Worm (Caenorhabditis elegans): Measurements from ENCODE around the gene T16G12.12.

T16G12.12 gene

ce11 chrIII:10027947-10028346, 25.5 kb upstream of the T16G12.12 start, which contains the start of gene ins-23:
Gene ins-23 (plus strand): TSS chrIII:10028247.
- TF ChIP-seq F16B12.6 (tag; optimal IDR thresholded peaks at IDR 0.05), result no peak

- TF ChIP-seq ceh-8 (GFP tag; optimal IDR thresholded peaks at IDR 0.05), result peak; percentile 60
- no peak for TF ChIP-seq ama-1 (optimal IDR thresholded peaks at IDR 0.05)
- no peak for TF ChIP-seq zip-4 (GFP tag; optimal IDR thresholded peaks at IDR 0.05)
- no peak for TF ChIP-seq fkh-4 (tag; optimal IDR thresholded peaks at IDR 0.05; ENCODE audit: borderline replicate concordance)
Measured at ce11 chrIII:10030549-10030948, 22.9 kb upstream of the T16G12.12 start, which contains the start of gene M04D8.4. Gene M04D8.4 (minus strand): TSS chrIII:10030649.

ce11 chrIII:10033213-10033612, 20.2 kb upstream of the T16G12.12 start, which contains the start of gene M04D8.5:
Gene M04D8.5 (minus strand): TSS chrIII:10033313.
- TF ChIP-seq lin-14 (GFP tag; optimal IDR thresholded peaks at IDR 0.05), result no peak
- no peak for TF ChIP-seq nhr-12 (tag; optimal IDR thresholded peaks at IDR 0.05)
- no peak for TF ChIP-seq dpl-1 (GFP tag; optimal IDR thresholded peaks at IDR 0.05)
- TF ChIP-seq nhr-11 (tag; optimal IDR thresholded peaks at IDR 0.05), result no peak
- TF ChIP-seq fkh-10 (GFP tag; optimal IDR thresholded peaks at IDR 0.05), result no peak
- no peak for TF ChIP-seq xbp-1 (tag; optimal IDR thresholded peaks at IDR 0.05)
- TF ChIP-seq Y116A8C.19 (tag; optimal IDR thresholded peaks at IDR 0.05; ENCODE audit: borderline replicate concordance), result no peak
- TF ChIP-seq ztf-11 (tag; optimal IDR thresholded peaks at IDR 0.05), result no peak
- TF ChIP-seq lin-35 (GFP tag; optimal IDR thresholded peaks at IDR 0.05), result no peak
- TF ChIP-seq alr-1 (tag; optimal IDR thresholded peaks at IDR 0.05; ENCODE audit: borderline replicate concordance), result no peak
- TF ChIP-seq unc-86 (tag; optimal IDR thresholded peaks at IDR 0.05), result no peak
- no peak for TF ChIP-seq mef-2 (tag; optimal IDR thresholded peaks at IDR 0.05)
- TF ChIP-seq ces-1 (GFP tag; optimal IDR thresholded peaks at IDR 0.05), result no peak
- no peak for TF ChIP-seq hpl-2 (GFP tag; optimal IDR thresholded peaks at IDR 0.05)
- TF ChIP-seq hlh-4 (tag; optimal IDR thresholded peaks at IDR 0.05), result no peak
- no peak for TF ChIP-seq sptf-1 (tag; optimal IDR thresholded peaks at IDR 0.05)
- TF ChIP-seq sup-37 (GFP tag; optimal IDR thresholded peaks at IDR 0.05), result no peak

ce11 chrIII:10033881-10034280, 19.5 kb upstream of the T16G12.12 start, which contains the start of gene M04D8.8:
Gene M04D8.8 (plus strand): TSS chrIII:10034181.
- TF ChIP-seq sup-37 (GFP tag; optimal IDR thresholded peaks at IDR 0.05), result no peak
- TF ChIP-seq lsy-2 (tag; optimal IDR thresholded peaks at IDR 0.05), result no peak

- TF ChIP-seq nhr-47 (tag; optimal IDR thresholded peaks at IDR 0.05) (peak; percentile 79), hlh-17 (GFP tag; optimal IDR thresholded peaks at IDR 0.05; ENCODE audit: borderline replicate concordance) (no peak), swsn-7 (tag; optimal IDR thresholded peaks at IDR 0.05) (peak; percentile 44), dsc-1 (tag; optimal IDR thresholded peaks at IDR 0.05) (peak; percentile 29), ztf-4 (tag; optimal IDR thresholded peaks at IDR 0.05) (peak; percentile 34), rnt-1 (tag; optimal IDR thresholded peaks at IDR 0.05) (no peak), fkh-8 (tag; optimal IDR thresholded peaks at IDR 0.05) (peak; percentile 98), lin-15B (tag; optimal IDR thresholded peaks at IDR 0.05) (no peak), unc-86 (tag; optimal IDR thresholded peaks at IDR 0.05) (no peak), fkh-4 (tag; optimal IDR thresholded peaks at IDR 0.05; ENCODE audit: borderline replicate concordance) (no peak), nhr-11 (tag; optimal IDR thresholded peaks at IDR 0.05) (peak; percentile 66), xbp-1 (tag; optimal IDR thresholded peaks at IDR 0.05) (peak; percentile 27), nhr-71 (tag; optimal IDR thresholded peaks at IDR 0.05) (peak; percentile 84), snpc-4 (tag; optimal IDR thresholded peaks at IDR 0.05) (no peak), F16B12.6 (tag; optimal IDR thresholded peaks at IDR 0.05) (no peak), nhr-20 (tag; optimal IDR thresholded peaks at IDR 0.05) (peak; percentile 13), nhr-76 (tag; optimal IDR thresholded peaks at IDR 0.05) (no peak), mep-1 (tag; optimal IDR thresholded peaks at IDR 0.05) (peak; percentile 20), sox-4 (tag; optimal IDR thresholded peaks at IDR 0.05) (peak; percentile 84), fkh-10 (GFP tag; optimal IDR thresholded peaks at IDR 0.05) (peak; percentile 17), egl-27 (tag; optimal IDR thresholded peaks at IDR 0.05) (no peak), Y116A8C.19 (tag; optimal IDR thresholded peaks at IDR 0.05; ENCODE audit: borderline replicate concordance) (no peak), pax-3 (tag; optimal IDR thresholded peaks at IDR 0.05) (peak; percentile 29), blmp-1 (tag; optimal IDR thresholded peaks at IDR 0.05) (no peak), ceh-82 (tag; optimal IDR thresholded peaks at IDR 0.05) (no peak)
Measured at ce11 chrIII:10035783-10036182, 17.6 kb upstream of the T16G12.12 start, which contains the start of gene xbx-3. Gene xbx-3 (plus strand): TSS chrIII:10035945.

Data from whole organism, L1 larva.